Worm (Caenorhabditis elegans) whole organism, young adult: ENCODE results near the gene twk-12.

ENCODE experiments used
- B0261.1 ChIP-seq: sonication (generic microtip); optimal IDR thresholded peaks from 2 replicates; lab custom pipeline; 2016; ENCODE audit warnings: mild to moderate bottlenecking, missing genetic modification characterization, moderate library complexity, missing compliant biosample characterization
- C06A6.2 ChIP-seq: fragments of 200-800 bp; sonication (Bioruptor generic); conservative IDR thresholded peaks from 2 replicates; pipeline ENCODE4 v1.3.6; 2022; ENCODE audit warnings: missing genetic modification characterization, missing compliant biosample characterization
- C17E4.6 ChIP-seq: fragments of 200-800 bp; sonication (Bioruptor generic); IDR thresholded peaks from 2 replicates; pipeline ENCODE4 v1.3.6; 2022; ENCODE audit warnings: missing genetic modification reagents, missing genetic modification characterization, missing compliant biosample characterization
- D2030.7 ChIP-seq: fragments of 200-800 bp; sonication (Bioruptor generic); IDR thresholded peaks from 2 replicates; pipeline ENCODE4 v1.3.6; 2022; ENCODE audit warnings: missing genetic modification reagents, missing genetic modification characterization, missing compliant biosample characterization
- F10E7.11 ChIP-seq: sonication (generic microtip); optimal IDR thresholded peaks from 2 replicates; lab custom pipeline; 2017; ENCODE audit warnings: mild to moderate bottlenecking, missing genetic modification characterization, moderate library complexity, missing compliant biosample characterization
- F23B12.7 ChIP-seq: sonication (generic microtip); optimal IDR thresholded peaks from 2 replicates; lab custom pipeline; 2017; ENCODE audit warnings: missing genetic modification characterization, mild to moderate bottlenecking, missing compliant biosample characterization, antibody characterized with exemption, moderate library complexity; ENCODE audit not compliant: insufficient read depth
- F52B5.7 ChIP-seq: sonication (generic microtip); optimal IDR thresholded peaks from 2 replicates; lab custom pipeline; 2016; ENCODE audit warnings: mild to moderate bottlenecking, missing genetic modification characterization, missing compliant biosample characterization
- F55B11.4 ChIP-seq: sonication (generic microtip); optimal IDR thresholded peaks from 2 replicates; lab custom pipeline; 2016; ENCODE audit warnings: missing compliant biosample characterization, missing genetic modification characterization, borderline replicate concordance; ENCODE audit not compliant: insufficient read depth
- K11D2.4 ChIP-seq: fragments of 200-800 bp; sonication (Bioruptor generic); IDR thresholded peaks from 2 replicates; pipeline ENCODE4 v1.3.6; 2022; ENCODE audit warnings: missing genetic modification reagents, missing genetic modification characterization, missing compliant biosample characterization
- ZK185.1 ChIP-seq: sonication (generic microtip); optimal IDR thresholded peaks from 2 replicates; lab custom pipeline; 2016; ENCODE audit warnings: mild to moderate bottlenecking, missing genetic modification characterization, missing compliant biosample characterization; ENCODE audit not compliant: poor library complexity, severe bottlenecking
- atf-7 ChIP-seq: sonication (generic microtip); optimal IDR thresholded peaks from 2 replicates; lab custom pipeline; 2017; ENCODE audit warnings: mild to moderate bottlenecking, missing genetic modification characterization, missing compliant biosample characterization
- bed-1 ChIP-seq: fragments of 200-800 bp; sonication (Bioruptor generic); IDR thresholded peaks from 2 replicates; pipeline ENCODE4 v1.3.6; 2022; ENCODE audit warnings: missing genetic modification reagents, missing genetic modification characterization, missing compliant biosample characterization
- cebp-1 ChIP-seq, 2 experiments: fragments of 200-800 bp in 1 of 2; sonication (Bioruptor generic) in 1 of 2; sonication (generic microtip) in 1 of 2; IDR thresholded peaks in 1 of 2; optimal IDR thresholded peaks in 1 of 2; 2 replicates each; pipeline versions ENCODE4 v1.3.6 to Lab custom; 2017 to 2022; ENCODE audit warnings: missing compliant biosample characterization in 2 of 2, missing genetic modification characterization in 2 of 2, mild to moderate bottlenecking in 1 of 2, missing genetic modification reagents in 1 of 2, moderate library complexity in 1 of 2
- dox-1 ChIP-seq: fragments of 200-800 bp; sonication (Bioruptor generic); IDR thresholded peaks from 2 replicates; pipeline ENCODE4 v1.3.6; 2022; ENCODE audit warnings: missing genetic modification reagents, missing genetic modification characterization, missing compliant biosample characterization
- dpl-1 ChIP-seq: fragments of 150-350 bp; optimal IDR thresholded peaks from 2 replicates; lab custom pipeline; 2014; ENCODE audit warnings: missing biosample characterization, missing genetic modification reagents, missing genetic modification characterization
- egl-44 ChIP-seq: fragments of 200-800 bp; sonication (Bioruptor generic); IDR thresholded peaks from 2 replicates; pipeline ENCODE4 v1.3.6; 2022; ENCODE audit warnings: missing genetic modification reagents, missing genetic modification characterization, missing compliant biosample characterization
- hlh-12 ChIP-seq: sonication (generic microtip); optimal IDR thresholded peaks from 2 replicates; lab custom pipeline; 2016; ENCODE audit warnings: missing genetic modification characterization, missing compliant biosample characterization
- hmg-1.2 ChIP-seq: fragments of 200-800 bp; sonication (Bioruptor generic); IDR thresholded peaks from 2 replicates; pipeline ENCODE4 v1.3.6; 2022; ENCODE audit warnings: missing genetic modification reagents, missing genetic modification characterization, missing compliant biosample characterization
- hsf-1 ChIP-seq: fragments of 200-800 bp; sonication (Bioruptor generic); IDR thresholded peaks from 2 replicates; pipeline ENCODE4 v1.3.6; 2022; ENCODE audit warnings: missing genetic modification reagents, missing genetic modification characterization, missing compliant biosample characterization
- let-607 ChIP-seq, 2 experiments: fragments of 200-800 bp in 1 of 2; sonication (Bioruptor generic) in 1 of 2; sonication (generic microtip) in 1 of 2; optimal IDR thresholded peaks; 2 replicates each; lab custom pipeline; 2016 to 2018; ENCODE audit warnings: mild to moderate bottlenecking in 2 of 2, missing compliant biosample characterization in 2 of 2, missing genetic modification characterization in 2 of 2, moderate library complexity in 2 of 2, missing genotype in 1 of 2
- lsy-27 ChIP-seq: sonication (generic microtip); optimal IDR thresholded peaks from 2 replicates; lab custom pipeline; 2017; ENCODE audit warnings: missing genetic modification characterization, mild to moderate bottlenecking, missing compliant biosample characterization, antibody characterized with exemption, missing genotype, borderline replicate concordance; ENCODE audit not compliant: insufficient read depth
- madf-3 ChIP-seq: fragments of 200-800 bp; sonication (Bioruptor generic); IDR thresholded peaks from 2 replicates; pipeline ENCODE4 v1.3.6; 2022; ENCODE audit warnings: missing genetic modification reagents, missing genetic modification characterization, missing compliant biosample characterization
- mel-28 ChIP-seq: sonication (generic microtip); optimal IDR thresholded peaks from 2 replicates; lab custom pipeline; 2016; ENCODE audit warnings: borderline replicate concordance, mild to moderate bottlenecking, missing genetic modification characterization, missing compliant biosample characterization
- nhr-80 ChIP-seq: sonication (generic microtip); optimal IDR thresholded peaks from 2 replicates; lab custom pipeline; 2016; ENCODE audit warnings: missing genetic modification characterization, missing compliant biosample characterization
- pbrm-1 ChIP-seq: fragments of 200-800 bp; sonication (Bioruptor generic); IDR thresholded peaks from 2 replicates; pipeline ENCODE4 v1.3.6; 2022; ENCODE audit warnings: missing genetic modification reagents, missing genetic modification characterization, missing compliant biosample characterization
- snpc-1.1 ChIP-seq: sonication (generic microtip); optimal IDR thresholded peaks from 2 replicates; lab custom pipeline; 2017; ENCODE audit warnings: missing genetic modification characterization, mild to moderate bottlenecking, missing compliant biosample characterization, antibody characterized with exemption, moderate library complexity, missing genotype, missing genetic modification reagents; ENCODE audit not compliant: insufficient read depth
- sptf-2 ChIP-seq: fragments of 200-800 bp; sonication (Bioruptor generic); optimal IDR thresholded peaks from 2 replicates; lab custom pipeline; 2018; ENCODE audit warnings: mild to moderate bottlenecking, missing genetic modification characterization, missing compliant biosample characterization
- unc-130 ChIP-seq: sonication (generic microtip); optimal IDR thresholded peaks from 2 replicates; lab custom pipeline; 2016; ENCODE audit warnings: missing genetic modification reagents, missing genetic modification characterization, missing compliant biosample characterization
- unc-62 ChIP-seq: fragments of 150-350 bp; optimal IDR thresholded peaks from 2 replicates; lab custom pipeline; 2014; ENCODE audit warnings: missing biosample characterization, missing genetic modification reagents, missing genetic modification characterization
- zfh-2 ChIP-seq: fragments of 200-800 bp; sonication (Bioruptor generic); conservative IDR thresholded peaks from 2 replicates; pipeline ENCODE4 v1.3.6; 2022; ENCODE audit warnings: missing genetic modification reagents, missing genetic modification characterization, missing compliant biosample characterization
- zim-3 ChIP-seq: sonication (generic microtip); optimal IDR thresholded peaks from 2 replicates; lab custom pipeline; 2017; ENCODE audit warnings: mild to moderate bottlenecking, missing genetic modification characterization, moderate library complexity, missing compliant biosample characterization
- ztf-25 ChIP-seq: fragments of 200-800 bp; sonication (Bioruptor generic); IDR thresholded peaks from 2 replicates; pipeline ENCODE4 v1.3.6; 2022; ENCODE audit warnings: missing genetic modification reagents, missing genetic modification characterization, missing compliant biosample characterization

The twk-12 gene

DNA sequence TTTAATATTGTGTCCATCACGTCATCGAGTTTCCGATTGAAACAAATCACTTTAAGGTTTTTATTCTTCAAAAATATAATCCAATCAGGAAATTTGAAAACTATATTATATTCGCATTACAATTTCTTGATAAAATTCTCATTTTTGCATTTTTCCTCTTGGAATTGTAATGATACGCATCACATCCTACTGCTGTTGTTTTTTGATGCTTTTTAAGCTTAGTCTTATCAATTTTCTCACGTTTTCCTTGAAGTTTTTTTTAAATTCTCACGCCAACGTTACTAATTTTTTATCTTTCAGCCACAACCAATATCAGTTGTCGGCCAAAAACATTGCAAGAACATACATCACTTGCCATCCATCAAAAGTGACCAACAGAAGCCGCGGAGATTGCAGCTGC lies 14.7 kb downstream of the twk-12 start, which contains the start of gene gsp-1:
gsp-1 (plus strand) TSS at position 301 of the 400 bp plus-strand sequence.
- TF ChIP-seq F23B12.7 (tag; lab: Kevin White, UChicago) (no peak), sptf-2 (GFP tag; lab: Kevin White, UChicago) (no peak), zim-3 (tag; lab: Kevin White, UChicago) (no peak), egl-44 (GFP tag; lab: Robert Waterston, UW) (no peak)
- TF ChIP-seq, all 124 proteins: peak for 0

DNA sequence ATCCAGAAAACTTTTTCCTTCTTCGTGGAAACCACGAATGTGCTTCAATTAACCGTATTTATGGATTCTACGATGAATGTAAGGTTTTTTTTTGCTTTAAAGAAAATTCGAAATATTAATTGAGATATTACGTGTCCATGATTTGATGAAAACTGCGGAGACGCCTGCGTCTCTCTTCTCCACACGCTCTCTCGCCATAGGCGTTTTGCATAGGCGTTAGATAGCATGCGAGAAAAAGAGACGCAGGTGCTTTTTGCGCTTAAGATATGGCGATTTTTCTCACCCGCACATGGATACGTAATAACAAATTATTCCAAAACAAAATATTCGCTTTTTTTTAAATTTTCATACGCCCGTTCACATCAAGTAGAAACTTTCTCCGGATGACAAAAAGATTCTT lies 16.1 kb downstream of the twk-12 start:
- TF ChIP-seq F55B11.4 (tag; lab: Kevin White, UChicago), result no peak
- TF ChIP-seq unc-130 (GFP tag; lab: Kevin White, UChicago), result no peak
- no peak for TF ChIP-seq F52B5.7 (tag; lab: Kevin White, UChicago)
- TF ChIP-seq let-607 (tag; optimal IDR thresholded peaks at IDR 0.05; lab: Kevin White, UChicago), result no peak
- TF ChIP-seq hmg-1.2 (GFP tag; lab: Robert Waterston, UW), result peak; percentile 90

DNA sequence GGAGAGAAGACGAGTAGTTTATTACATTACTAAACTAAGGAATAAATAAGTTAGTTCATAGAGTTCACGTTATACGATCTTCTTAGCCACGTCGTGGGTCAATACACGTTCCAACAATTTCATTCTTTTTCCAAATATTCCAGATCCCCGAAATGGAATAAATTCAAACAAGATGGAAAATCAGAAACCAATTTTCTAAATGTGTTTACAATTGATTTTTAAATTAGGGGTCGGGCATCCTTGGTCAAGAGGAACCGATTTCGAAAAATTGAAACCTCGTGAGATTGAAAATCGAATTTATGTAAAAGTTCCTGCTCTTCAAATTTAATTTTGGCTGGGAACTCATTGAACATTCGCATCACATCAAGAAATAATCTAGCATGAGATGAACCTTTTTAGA lies 17.4 kb downstream of the twk-12 start:
- TF ChIP-seq dox-1 (GFP tag; lab: Robert Waterston, UW) (no peak), pbrm-1 (GFP tag; lab: Robert Waterston, UW) (no peak), ZK185.1 (no peak), B0261.1 (tag; lab: Kevin White, UChicago) (no peak), C06A6.2 (GFP tag; lab: Robert Waterston, UW) (no peak), nhr-80 (no peak), ztf-25 (GFP tag; lab: Robert Waterston, UW) (no peak), zfh-2 (GFP tag; lab: Robert Waterston, UW) (no peak), lsy-27 (tag; lab: Kevin White, UChicago) (no peak), bed-1 (GFP tag; lab: Robert Waterston, UW) (no peak), madf-3 (GFP tag; lab: Robert Waterston, UW) (no peak), mel-28 (tag; lab: Kevin White, UChicago) (no peak)

DNA sequence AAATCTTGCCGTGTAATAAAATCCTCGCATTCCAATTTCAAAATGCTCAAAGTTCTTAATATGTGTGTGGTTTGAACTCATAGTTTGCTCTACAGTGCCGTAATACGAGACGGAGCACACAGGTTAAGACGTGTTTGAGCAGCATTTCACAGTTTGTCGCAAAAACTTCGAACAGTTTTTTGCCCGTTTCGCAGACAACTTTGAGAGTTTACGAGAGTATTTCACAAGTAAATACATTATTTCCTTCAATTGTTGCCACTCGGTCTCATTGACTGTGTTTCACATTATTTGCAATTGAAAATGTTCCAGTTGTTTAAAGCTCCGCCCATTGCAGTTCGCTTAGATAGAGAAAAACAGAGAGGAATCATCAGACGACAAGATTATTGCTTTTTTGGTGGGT lies 20.2 kb downstream of the twk-12 start, which contains the start of gene F29F11.20:
F29F11.20 (plus strand) TSS at position 301 of the 400 bp plus-strand sequence.
- TF ChIP-seq B0261.1 (tag; lab: Kevin White, UChicago) (no peak), F10E7.11 (tag; lab: Kevin White, UChicago) (no peak), hsf-1 (GFP tag; lab: Robert Waterston, UW) (no peak), D2030.7 (GFP tag; lab: Robert Waterston, UW) (no peak), C17E4.6 (GFP tag; lab: Robert Waterston, UW) (no peak), atf-7 (no peak), hlh-12 (tag; lab: Kevin White, UChicago) (no peak), unc-62 (GFP tag; lab: Kevin White, UChicago) (no peak), K11D2.4 (GFP tag; lab: Robert Waterston, UW) (no peak), dpl-1 (GFP tag; lab: Kevin White, UChicago) (no peak), cebp-1 (GFP tag; IDR thresholded peaks at IDR 0.05; lab: Robert Waterston, UW) (no peak), cebp-1 (tag; optimal IDR thresholded peaks at IDR 0.05; lab: Kevin White, UChicago) (no peak)

DNA sequence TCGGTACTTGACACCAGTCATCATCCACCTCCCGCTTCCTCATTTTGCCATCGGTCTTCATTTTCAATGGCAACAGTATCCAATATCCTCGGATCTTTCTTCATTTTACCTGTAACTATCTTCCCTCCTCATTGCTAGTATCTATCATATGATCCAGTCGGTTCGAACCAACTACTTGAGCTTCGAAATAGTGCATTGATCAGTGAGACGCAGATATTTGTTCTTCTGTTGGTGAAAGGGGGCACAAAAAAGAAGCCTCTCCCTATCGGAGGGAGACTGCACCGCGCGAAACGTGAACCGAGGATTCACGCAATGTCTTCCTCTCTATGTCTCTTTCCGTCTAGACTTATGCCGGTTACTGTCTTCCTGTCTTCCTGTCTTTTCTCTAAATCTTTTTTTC lies 23.9 kb downstream of the twk-12 start:
- TF ChIP-seq hmg-1.2 (GFP tag; lab: Robert Waterston, UW), result peak; percentile 7; the same call in 1 of the 2 replicates
- TF ChIP-seq snpc-1.1 (tag; lab: Kevin White, UChicago), result no peak
